Worm (Caenorhabditis elegans) whole organism, young adult: ENCODE data around the gene vap-1.

Experiments
- B0035.1 ChIP-seq: sonication (generic microtip); optimal IDR thresholded peaks from 2 replicates; lab custom pipeline; 2016; ENCODE audit warnings: missing genetic modification characterization, mild to moderate bottlenecking, missing compliant biosample characterization, missing genotype, missing genetic modification reagents
- D2030.7 ChIP-seq: fragments of 200-800 bp; sonication (Bioruptor generic); IDR thresholded peaks from 2 replicates; pipeline ENCODE4 v1.3.6; 2022; ENCODE audit warnings: missing genetic modification reagents, missing genetic modification characterization, missing compliant biosample characterization
- F10E7.11 ChIP-seq: sonication (generic microtip); optimal IDR thresholded peaks from 2 replicates; lab custom pipeline; 2017; ENCODE audit warnings: mild to moderate bottlenecking, missing genetic modification characterization, moderate library complexity, missing compliant biosample characterization
- F23B12.7 ChIP-seq: sonication (generic microtip); optimal IDR thresholded peaks from 2 replicates; lab custom pipeline; 2017; ENCODE audit warnings: missing genetic modification characterization, mild to moderate bottlenecking, missing compliant biosample characterization, antibody characterized with exemption, moderate library complexity; ENCODE audit not compliant: insufficient read depth
- F37B4.10 ChIP-seq: fragments of 200-800 bp; sonication (Bioruptor generic); IDR thresholded peaks from 2 replicates; pipeline ENCODE4 v1.3.6; 2022; ENCODE audit warnings: missing genetic modification characterization, missing compliant biosample characterization
- K11D2.4 ChIP-seq: fragments of 200-800 bp; sonication (Bioruptor generic); IDR thresholded peaks from 2 replicates; pipeline ENCODE4 v1.3.6; 2022; ENCODE audit warnings: missing genetic modification reagents, missing genetic modification characterization, missing compliant biosample characterization
- T07F8.4 ChIP-seq: sonication (generic microtip); optimal IDR thresholded peaks from 2 replicates; lab custom pipeline; 2016; ENCODE audit warnings: mild to moderate bottlenecking, missing genetic modification characterization, moderate library complexity, missing compliant biosample characterization
- ZK185.1 ChIP-seq: sonication (generic microtip); optimal IDR thresholded peaks from 2 replicates; lab custom pipeline; 2016; ENCODE audit warnings: mild to moderate bottlenecking, missing genetic modification characterization, missing compliant biosample characterization; ENCODE audit not compliant: poor library complexity, severe bottlenecking
- ama-1 ChIP-seq, 3 experiments: fragments of 150-350 bp in 1 of 3; sonication (generic microtip) in 2 of 3; optimal IDR thresholded peaks; 2 replicates each; lab custom pipeline; 2014 to 2018; ENCODE audit warnings: missing biosample characterization in 2 of 3, missing genetic modification characterization in 2 of 3, missing genetic modification reagents in 2 of 3
- atf-7 ChIP-seq: sonication (generic microtip); optimal IDR thresholded peaks from 2 replicates; lab custom pipeline; 2017; ENCODE audit warnings: mild to moderate bottlenecking, missing genetic modification characterization, missing compliant biosample characterization
- attf-5 ChIP-seq: fragments of 200-800 bp; sonication (Bioruptor generic); optimal IDR thresholded peaks from 2 replicates; lab custom pipeline; 2018; ENCODE audit warnings: mild to moderate bottlenecking, missing genetic modification characterization, missing compliant biosample characterization
- bed-2 ChIP-seq: fragments of 200-800 bp; sonication (Bioruptor generic); IDR thresholded peaks from 2 replicates; pipeline ENCODE4 v1.3.6; 2022; ENCODE audit warnings: missing genetic modification reagents, missing genetic modification characterization, missing compliant biosample characterization
- ccch-3 ChIP-seq: fragments of 200-800 bp; sonication (Bioruptor generic); optimal IDR thresholded peaks from 2 replicates; lab custom pipeline; 2018; ENCODE audit warnings: mild to moderate bottlenecking, missing genetic modification characterization, missing compliant biosample characterization
- ceh-100 ChIP-seq: fragments of 200-800 bp; sonication (Bioruptor generic); IDR thresholded peaks from 2 replicates; pipeline ENCODE4 v1.3.6; 2022; ENCODE audit warnings: missing genetic modification reagents, missing genetic modification characterization, missing compliant biosample characterization
- ceh-27 ChIP-seq: fragments of 200-800 bp; sonication (Bioruptor generic); optimal IDR thresholded peaks from 2 replicates; lab custom pipeline; 2018; ENCODE audit warnings: mild to moderate bottlenecking, missing genetic modification characterization, moderate library complexity, missing compliant biosample characterization
- ceh-91 ChIP-seq: fragments of 200-800 bp; sonication (Bioruptor generic); IDR thresholded peaks from 2 replicates; pipeline ENCODE4 v1.3.6; 2022; ENCODE audit warnings: missing genetic modification reagents, missing genetic modification characterization, missing compliant biosample characterization
- chd-7 ChIP-seq: sonication (generic microtip); optimal IDR thresholded peaks from 2 replicates; lab custom pipeline; 2016; ENCODE audit warnings: mild to moderate bottlenecking, missing genetic modification characterization, moderate library complexity, missing compliant biosample characterization
- dox-1 ChIP-seq: fragments of 200-800 bp; sonication (Bioruptor generic); IDR thresholded peaks from 2 replicates; pipeline ENCODE4 v1.3.6; 2022; ENCODE audit warnings: missing genetic modification reagents, missing genetic modification characterization, missing compliant biosample characterization
- efl-1 ChIP-seq: fragments of 150-350 bp; optimal IDR thresholded peaks from 2 replicates; lab custom pipeline; 2014; ENCODE audit warnings: missing biosample characterization, missing genetic modification reagents, missing genetic modification characterization
- ets-4 ChIP-seq: fragments of 200-800 bp; sonication (Bioruptor generic); optimal IDR thresholded peaks from 2 replicates; lab custom pipeline; 2018; ENCODE audit warnings: mild to moderate bottlenecking, missing genetic modification characterization, missing compliant biosample characterization
- him-1 ChIP-seq: sonication (generic microtip); optimal IDR thresholded peaks from 2 replicates; lab custom pipeline; 2016; ENCODE audit warnings: missing genotype, missing genetic modification reagents, missing genetic modification characterization, missing compliant biosample characterization
- hlh-26 ChIP-seq: fragments of 200-800 bp; sonication (Bioruptor generic); conservative IDR thresholded peaks from 2 replicates; pipeline ENCODE4 v1.3.6; 2022; ENCODE audit warnings: missing genetic modification reagents, missing genetic modification characterization, missing compliant biosample characterization
- hmg-1.2 ChIP-seq: fragments of 200-800 bp; sonication (Bioruptor generic); IDR thresholded peaks from 2 replicates; pipeline ENCODE4 v1.3.6; 2022; ENCODE audit warnings: missing genetic modification reagents, missing genetic modification characterization, missing compliant biosample characterization
- let-607 ChIP-seq, 2 experiments: fragments of 200-800 bp in 1 of 2; sonication (Bioruptor generic) in 1 of 2; sonication (generic microtip) in 1 of 2; optimal IDR thresholded peaks; 2 replicates each; lab custom pipeline; 2016 to 2018; ENCODE audit warnings: mild to moderate bottlenecking in 2 of 2, missing compliant biosample characterization in 2 of 2, missing genetic modification characterization in 2 of 2, moderate library complexity in 2 of 2, missing genotype in 1 of 2
- lin-40 ChIP-seq: sonication (generic microtip); optimal IDR thresholded peaks from 2 replicates; lab custom pipeline; 2016; ENCODE audit warnings: missing genetic modification characterization, mild to moderate bottlenecking, missing compliant biosample characterization, missing genotype, missing genetic modification reagents
- lsy-27 ChIP-seq: sonication (generic microtip); optimal IDR thresholded peaks from 2 replicates; lab custom pipeline; 2017; ENCODE audit warnings: missing genetic modification characterization, mild to moderate bottlenecking, missing compliant biosample characterization, antibody characterized with exemption, missing genotype, borderline replicate concordance; ENCODE audit not compliant: insufficient read depth
- madf-10 ChIP-seq: sonication (generic microtip); optimal IDR thresholded peaks from 2 replicates; lab custom pipeline; 2016; ENCODE audit warnings: mild to moderate bottlenecking, missing genetic modification characterization, missing compliant biosample characterization
- madf-6 ChIP-seq: fragments of 200-800 bp; sonication (Bioruptor generic); IDR thresholded peaks from 2 replicates; pipeline ENCODE4 v1.3.6; 2022; ENCODE audit warnings: missing genetic modification reagents, missing genetic modification characterization, missing compliant biosample characterization
- mcd-1 ChIP-seq: fragments of 200-800 bp; sonication (Bioruptor generic); IDR thresholded peaks from 2 replicates; pipeline ENCODE4 v1.3.6; 2022; ENCODE audit warnings: missing genetic modification reagents, missing genetic modification characterization, missing compliant biosample characterization
- mel-28 ChIP-seq: sonication (generic microtip); optimal IDR thresholded peaks from 2 replicates; lab custom pipeline; 2016; ENCODE audit warnings: borderline replicate concordance, mild to moderate bottlenecking, missing genetic modification characterization, missing compliant biosample characterization
- nfya-2 ChIP-seq: fragments of 200-800 bp; sonication (Bioruptor generic); IDR thresholded peaks from 2 replicates; pipeline ENCODE4 v1.3.6; 2022; ENCODE audit warnings: missing genetic modification reagents, missing genetic modification characterization, missing compliant biosample characterization
- nhr-179 ChIP-seq: sonication (generic microtip); optimal IDR thresholded peaks from 2 replicates; lab custom pipeline; 2016; ENCODE audit warnings: mild to moderate bottlenecking, missing genetic modification characterization, missing compliant biosample characterization
- nhr-90 ChIP-seq: sonication (generic microtip); optimal IDR thresholded peaks from 2 replicates; lab custom pipeline; 2016; ENCODE audit warnings: missing genotype, mild to moderate bottlenecking, missing genetic modification characterization, missing compliant biosample characterization
- pbrm-1 ChIP-seq: fragments of 200-800 bp; sonication (Bioruptor generic); IDR thresholded peaks from 2 replicates; pipeline ENCODE4 v1.3.6; 2022; ENCODE audit warnings: missing genetic modification reagents, missing genetic modification characterization, missing compliant biosample characterization
- pha-4 ChIP-seq: fragments of 150-350 bp; sonication (generic microtip); optimal IDR thresholded peaks from 2 replicates; lab custom pipeline; 2014; ENCODE audit warnings: missing biosample characterization, missing genetic modification reagents, missing genetic modification characterization
- rcor-1 ChIP-seq: fragments of 200-800 bp; sonication (Bioruptor generic); IDR thresholded peaks from 2 replicates; pipeline ENCODE4 v1.3.6; 2022; ENCODE audit warnings: missing genetic modification reagents, missing genetic modification characterization, missing compliant biosample characterization
- rpc-1 ChIP-seq, 2 experiments: fragments of 150-350 bp in 1 of 2; sonication (generic microtip) in 1 of 2; optimal IDR thresholded peaks; 2 replicates each; lab custom pipeline; 2014 to 2018; ENCODE audit warnings: missing biosample characterization in 1 of 2, missing genetic modification characterization in 1 of 2, missing genetic modification reagents in 1 of 2, missing genotype in 1 of 2
- sdz-38 ChIP-seq: sonication (generic microtip); optimal IDR thresholded peaks from 2 replicates; lab custom pipeline; 2016; ENCODE audit warnings: missing genotype, missing genetic modification characterization, missing compliant biosample characterization
- somi-1 ChIP-seq: fragments of 200-800 bp; sonication (Bioruptor generic); optimal IDR thresholded peaks from 2 replicates; lab custom pipeline; 2018; ENCODE audit warnings: mild to moderate bottlenecking, missing genetic modification characterization, missing compliant biosample characterization
- tbp1 ChIP-seq: fragments of 200-800 bp; sonication (Bioruptor generic); optimal IDR thresholded peaks from 2 replicates; lab custom pipeline; 2018; ENCODE audit warnings: mild to moderate bottlenecking, missing genetic modification characterization, missing compliant biosample characterization
- zim-3 ChIP-seq: sonication (generic microtip); optimal IDR thresholded peaks from 2 replicates; lab custom pipeline; 2017; ENCODE audit warnings: mild to moderate bottlenecking, missing genetic modification characterization, moderate library complexity, missing compliant biosample characterization
- ztf-18 ChIP-seq: sonication (generic microtip); optimal IDR thresholded peaks from 2 replicates; lab custom pipeline; 2016; ENCODE audit warnings: missing genotype, mild to moderate bottlenecking, missing genetic modification characterization, missing compliant biosample characterization
- ztf-25 ChIP-seq: fragments of 200-800 bp; sonication (Bioruptor generic); IDR thresholded peaks from 2 replicates; pipeline ENCODE4 v1.3.6; 2022; ENCODE audit warnings: missing genetic modification reagents, missing genetic modification characterization, missing compliant biosample characterization
- ztf-26 ChIP-seq: sonication (generic microtip); optimal IDR thresholded peaks from 2 replicates; lab custom pipeline; 2017; ENCODE audit warnings: missing genetic modification characterization, missing compliant biosample characterization
- ztf-6 ChIP-seq: fragments of 200-800 bp; sonication (Bioruptor generic); IDR thresholded peaks from 2 replicates; pipeline ENCODE4 v1.3.6; 2022; ENCODE audit warnings: missing genetic modification reagents, missing genetic modification characterization, missing compliant biosample characterization

vap-1 gene

ce11 chrX:17400425-17400824 lies 4.1 kb upstream of the vap-1 start (continued):
- no peak for TF ChIP-seq ccch-3 (GFP tag; lab: Kevin White, UChicago)
- TF ChIP-seq B0035.1 = no peak
- no peak for TF ChIP-seq sdz-38 (tag; lab: Kevin White, UChicago)
- no peak for TF ChIP-seq lin-40
- TF ChIP-seq mcd-1 (GFP tag; lab: Robert Waterston, UW) = no peak
- no peak for TF ChIP-seq nhr-90 (tag; lab: Kevin White, UChicago)
- TF ChIP-seq pbrm-1 = no peak
- no peak for TF ChIP-seq lsy-27 (tag; lab: Kevin White, UChicago)
- TF ChIP-seq ztf-6 (GFP tag; lab: Robert Waterston, UW) = no peak
- TF ChIP-seq F37B4.10 = no peak
- TF ChIP-seq chd-7 (tag; lab: Kevin White, UChicago) = no peak
- TF ChIP-seq bed-2 (GFP tag; lab: Robert Waterston, UW) = no peak
- TF ChIP-seq hmg-1.2 (GFP tag; lab: Robert Waterston, UW) = no peak
- no peak; the same call in 1 of the 2 replicates for TF ChIP-seq D2030.7 (GFP tag; lab: Robert Waterston, UW)
- no peak for TF ChIP-seq K11D2.4 (GFP tag; lab: Robert Waterston, UW)
- TF ChIP-seq ama-1 (optimal IDR thresholded peaks at IDR 0.05; lab: Kevin White, UChicago) = no peak
- no peak for TF ChIP-seq ama-1 (GFP tag; optimal IDR thresholded peaks at IDR 0.05; lab: Kevin White, UChicago)

ce11 chrX:17398293-17398692 lies 1.9 kb upstream of the vap-1 start, which contains the start of gene F11C7.7:
TSS of gene F11C7.7 (plus strand) at chrX:17398593.
- no peak for TF ChIP-seq lsy-27 (tag; lab: Kevin White, UChicago)
- TF ChIP-seq ets-4 (GFP tag; lab: Kevin White, UChicago) = no peak
- TF ChIP-seq ZK185.1 (tag; lab: Kevin White, UChicago) = no peak
- no peak for TF ChIP-seq hlh-26
- no peak for TF ChIP-seq ceh-91 (GFP tag; lab: Robert Waterston, UW)
- no peak for TF ChIP-seq dox-1 (GFP tag; lab: Robert Waterston, UW)
- no peak for TF ChIP-seq nfya-2 (GFP tag; lab: Robert Waterston, UW)
- TF ChIP-seq zim-3 (tag; lab: Kevin White, UChicago) = no peak
- no peak for TF ChIP-seq ztf-25 (GFP tag; lab: Robert Waterston, UW)
- no peak for TF ChIP-seq rpc-1 (optimal IDR thresholded peaks at IDR 0.05; lab: Kevin White, UChicago)
- no peak for TF ChIP-seq rpc-1 (tag; optimal IDR thresholded peaks at IDR 0.05; lab: Kevin White, UChicago)
- no peak for TF ChIP-seq somi-1
- TF ChIP-seq nhr-179 (tag; lab: Kevin White, UChicago) = no peak
- TF ChIP-seq atf-7 = no peak
- no peak for TF ChIP-seq ceh-100 (GFP tag; lab: Robert Waterston, UW)
- TF ChIP-seq him-1 (tag; lab: Kevin White, UChicago) = no peak
- no peak for TF ChIP-seq mel-28 (tag; lab: Kevin White, UChicago)
- no peak for TF ChIP-seq T07F8.4 (tag; lab: Kevin White, UChicago)
- TF ChIP-seq let-607 (tag; optimal IDR thresholded peaks at IDR 0.05; lab: Kevin White, UChicago) = no peak

ce11 chrX:17392182-17392581 lies 4.2 kb downstream of the vap-1 start:
- TF ChIP-seq dox-1 (GFP tag; lab: Robert Waterston, UW) = peak; percentile 65
- no peak for TF ChIP-seq efl-1 (GFP tag; lab: Kevin White, UChicago)
- TF ChIP-seq somi-1 = peak; percentile 11
- no peak for TF ChIP-seq sdz-38 (tag; lab: Kevin White, UChicago)
- TF ChIP-seq F10E7.11 (tag; lab: Kevin White, UChicago) = no peak
- peak; percentile 17; the same call in 1 of the 2 replicates for TF ChIP-seq rcor-1 (GFP tag; lab: Robert Waterston, UW)
- peak; percentile 5 for TF ChIP-seq ztf-18 (tag; lab: Kevin White, UChicago)
- peak; percentile 61 for TF ChIP-seq F23B12.7 (tag; lab: Kevin White, UChicago)
- TF ChIP-seq ztf-26 (tag; lab: Kevin White, UChicago) = peak; percentile 74
- TF ChIP-seq madf-10 (tag; lab: Kevin White, UChicago) = peak; percentile 75
- no peak for TF ChIP-seq pha-4 (tag; lab: Kevin White, UChicago)
- TF ChIP-seq attf-5 (GFP tag; lab: Kevin White, UChicago) = peak; percentile 57
- peak; percentile 72 for TF ChIP-seq ceh-27 (GFP tag; lab: Kevin White, UChicago)
- peak; percentile 96 for TF ChIP-seq mcd-1 (GFP tag; lab: Robert Waterston, UW)
- TF ChIP-seq hmg-1.2 (GFP tag; lab: Robert Waterston, UW) = peak; percentile 43; the same call in 1 of the 2 replicates
- peak; percentile 13 for TF ChIP-seq tbp1 (GFP tag; lab: Kevin White, UChicago)
- TF ChIP-seq madf-6 (GFP tag; lab: Robert Waterston, UW) = no peak
